Worm (Caenorhabditis elegans) whole organism, mixed stage, embryonic: ENCODE results near the gene T02C5.1.
A peak's percentile ranks its signal among the peaks of the same experiment; 100 is the strongest.

Source experiments
- blmp-1 ChIP-seq: fragments of 150-350 bp; optimal IDR thresholded peaks from 2 replicates; lab custom pipeline; 2014; ENCODE audit warnings: missing biosample characterization, missing genetic modification characterization
- lin-13 ChIP-seq: fragments of 150-350 bp; optimal IDR thresholded peaks from 2 replicates; lab custom pipeline; 2014; ENCODE audit warnings: missing biosample characterization, missing genetic modification characterization
- lin-32 ChIP-seq: fragments of 200-800 bp; sonication (Bioruptor generic); optimal IDR thresholded peaks from 2 replicates; lab custom pipeline; 2018; ENCODE audit warnings: mild to moderate bottlenecking, missing genetic modification characterization, missing compliant biosample characterization
- nhr-237 ChIP-seq: fragments of 150-350 bp; optimal IDR thresholded peaks from 2 replicates; lab custom pipeline; 2014; ENCODE audit warnings: missing biosample characterization, missing genetic modification characterization
- sem-2 ChIP-seq: fragments of 200-800 bp; sonication (Bioruptor generic); optimal IDR thresholded peaks from 2 replicates; lab custom pipeline; 2018; ENCODE audit warnings: mild to moderate bottlenecking, missing genetic modification characterization, missing compliant biosample characterization
- unc-62 ChIP-seq: fragments of 150-350 bp; optimal IDR thresholded peaks from 2 replicates; lab custom pipeline; 2014; ENCODE audit warnings: missing biosample characterization, missing genetic modification reagents, missing genetic modification characterization

- TF ChIP-seq lin-13 (tag; lab: Kevin White, UChicago) = no peak
- no peak for TF ChIP-seq nhr-237 (tag; lab: Kevin White, UChicago)
- no peak for TF ChIP-seq sem-2
- TF ChIP-seq lin-32 (GFP tag; lab: Kevin White, UChicago) = no peak
- TF ChIP-seq unc-62 (GFP tag; lab: Kevin White, UChicago) = no peak
- peak; percentile 47 for TF ChIP-seq blmp-1 (tag; lab: Kevin White, UChicago)
Measured at ce11 chrX:2707480-2708015, 12.8 kb downstream of the T02C5.1 start.
